Worm (Caenorhabditis elegans) whole organism, L4 larva: ENCODE data around the gene tps-2.
A peak's percentile ranks its signal among the peaks of the same experiment; 100 is the strongest.

Source experiments
- D1046.2 ChIP-seq: fragments of 200-800 bp; sonication (Bioruptor generic); IDR thresholded peaks from 2 replicates; pipeline ENCODE4 v1.3.6; 2022; ENCODE audit warnings: missing genetic modification characterization, missing compliant biosample characterization
- F10B5.3 ChIP-seq: sonication (generic microtip); optimal IDR thresholded peaks from 2 replicates; lab custom pipeline; 2016; ENCODE audit warnings: mild to moderate bottlenecking, missing genetic modification characterization, missing compliant biosample characterization
- F26F4.8 ChIP-seq: fragments of 200-800 bp; sonication (Bioruptor generic); conservative IDR thresholded peaks from 2 replicates; pipeline ENCODE4 v1.3.6; 2022; ENCODE audit warnings: missing genetic modification characterization, missing compliant biosample characterization
- F44E2.7 ChIP-seq: fragments of 200-800 bp; sonication (Bioruptor generic); IDR thresholded peaks from 2 replicates; pipeline ENCODE4 v2.1.2; 2022; ENCODE audit warnings: missing genetic modification characterization, missing compliant biosample characterization
- F49E8.2 ChIP-seq: sonication (generic microtip); optimal IDR thresholded peaks from 2 replicates; lab custom pipeline; 2016; ENCODE audit warnings: missing compliant biosample characterization, mild to moderate bottlenecking, missing genetic modification characterization, borderline replicate concordance
- R02D3.7 ChIP-seq: fragments of 150-350 bp; sonication (generic microtip); optimal IDR thresholded peaks from 3 replicates; lab custom pipeline; 2014; ENCODE audit warnings: missing biosample characterization, missing genetic modification characterization
- T20F7.1 ChIP-seq: fragments of 200-800 bp; sonication (Bioruptor generic); optimal IDR thresholded peaks from 2 replicates; lab custom pipeline; 2018; ENCODE audit warnings: mild to moderate bottlenecking, missing genetic modification characterization, missing compliant biosample characterization
- Y75B8A.6 ChIP-seq: fragments of 200-800 bp; sonication (Bioruptor generic); IDR thresholded peaks from 2 replicates; pipeline ENCODE4 v1.3.6; 2022; ENCODE audit warnings: missing genetic modification reagents, missing genetic modification characterization, missing compliant biosample characterization
- aha-1 ChIP-seq: fragments of 150-350 bp; peaks from one replicate; lab custom pipeline; 2014; ENCODE audit warnings: missing biosample characterization, missing genetic modification characterization
- aly-2 ChIP-seq: sonication (generic microtip); optimal IDR thresholded peaks from 2 replicates; lab custom pipeline; 2018; ENCODE audit warnings: missing biosample characterization, missing genetic modification characterization
- ceh-20 ChIP-seq: fragments of 200-800 bp; sonication (Bioruptor generic); IDR thresholded peaks from 2 replicates; pipeline ENCODE4 v1.3.6; 2022; ENCODE audit warnings: missing genetic modification reagents, missing genetic modification characterization, missing compliant biosample characterization
- ceh-44 ChIP-seq: fragments of 200-800 bp; sonication (Bioruptor generic); IDR thresholded peaks from 2 replicates; pipeline ENCODE4 v1.3.6; 2022; ENCODE audit warnings: missing genetic modification reagents, missing genetic modification characterization, missing compliant biosample characterization
- ceh-82 ChIP-seq: sonication (generic microtip); optimal IDR thresholded peaks from 2 replicates; lab custom pipeline; 2017; ENCODE audit warnings: missing biosample characterization, missing genetic modification characterization
- ces-1 ChIP-seq: fragments of 150-350 bp; sonication (generic microtip); optimal IDR thresholded peaks from 4 replicates; lab custom pipeline; 2014; ENCODE audit warnings: missing biosample characterization, missing genetic modification reagents, missing genetic modification characterization
- cey-2 ChIP-seq: sonication (generic microtip); optimal IDR thresholded peaks from 3 replicates; lab custom pipeline; 2017; ENCODE audit warnings: missing genetic modification characterization, mild to moderate bottlenecking, missing compliant biosample characterization, antibody characterized with exemption, borderline replicate concordance; ENCODE audit not compliant: insufficient read depth
- ctbp-1 ChIP-seq: fragments of 200-800 bp; sonication (Bioruptor generic); IDR thresholded peaks from 2 replicates; pipeline ENCODE4 v1.3.6; 2022; ENCODE audit warnings: missing genetic modification reagents, missing genetic modification characterization, missing compliant biosample characterization
- daf-12 ChIP-seq: fragments of 150-350 bp; optimal IDR thresholded peaks from 2 replicates; lab custom pipeline; 2014; ENCODE audit warnings: missing biosample characterization, missing genetic modification reagents, missing genetic modification characterization
- daf-16 ChIP-seq, 3 experiments: sonication (generic microtip); optimal IDR thresholded peaks; 2 replicates each; lab custom pipeline; 2016 to 2017; ENCODE audit warnings: missing genetic modification characterization in 3 of 3, missing genetic modification reagents in 3 of 3, mild to moderate bottlenecking in 2 of 3, missing compliant biosample characterization in 2 of 3, missing biosample characterization in 1 of 3, moderate library complexity in 1 of 3
- daf-19 ChIP-seq: fragments of 200-800 bp; sonication (Bioruptor generic); conservative IDR thresholded peaks from 2 replicates; pipeline ENCODE4 v1.3.6; 2022; ENCODE audit warnings: missing genetic modification characterization, missing compliant biosample characterization
- dpl-1 ChIP-seq: fragments of 150-350 bp; optimal IDR thresholded peaks from 2 replicates; lab custom pipeline; 2014; ENCODE audit warnings: missing biosample characterization, missing genetic modification reagents, missing genetic modification characterization
- duxl-1 ChIP-seq: sonication (generic microtip); optimal IDR thresholded peaks from 2 replicates; lab custom pipeline; 2016; ENCODE audit warnings: mild to moderate bottlenecking, missing genetic modification characterization, moderate library complexity, missing compliant biosample characterization; ENCODE audit not compliant: poor library complexity
- dve-1 ChIP-seq: sonication (generic microtip); optimal IDR thresholded peaks from 2 replicates; lab custom pipeline; 2017; ENCODE audit warnings: antibody characterized with exemption, mild to moderate bottlenecking, missing genetic modification characterization, missing compliant biosample characterization; ENCODE audit not compliant: insufficient read depth
- fkh-10 ChIP-seq: fragments of 150-350 bp; optimal IDR thresholded peaks from 2 replicates; lab custom pipeline; 2014; ENCODE audit warnings: missing biosample characterization, missing genetic modification reagents, missing genetic modification characterization
- hlh-11 ChIP-seq: fragments of 200-800 bp; sonication (Bioruptor generic); optimal IDR thresholded peaks from 2 replicates; lab custom pipeline; 2018; ENCODE audit warnings: mild to moderate bottlenecking, missing genetic modification characterization, missing compliant biosample characterization
- hmg-1.1 ChIP-seq: fragments of 200-800 bp; sonication (Bioruptor generic); IDR thresholded peaks from 2 replicates; pipeline ENCODE4 v1.3.6; 2022; ENCODE audit warnings: missing genetic modification reagents, missing genetic modification characterization, missing compliant biosample characterization
- lin-13 ChIP-seq: fragments of 150-350 bp; optimal IDR thresholded peaks from 2 replicates; lab custom pipeline; 2014; ENCODE audit warnings: missing biosample characterization, missing genetic modification reagents, missing genetic modification characterization
- lir-3 ChIP-seq: sonication (generic microtip); optimal IDR thresholded peaks from 2 replicates; lab custom pipeline; 2016; ENCODE audit warnings: mild to moderate bottlenecking, missing genetic modification characterization, missing compliant biosample characterization
- lsy-2 ChIP-seq, 2 experiments: fragments of 150-350 bp in 1 of 2; sonication (generic microtip) in 1 of 2; optimal IDR thresholded peaks; 2 replicates each; lab custom pipeline; 2014 to 2017; ENCODE audit warnings: missing biosample characterization in 2 of 2, missing genetic modification characterization in 2 of 2
- madf-5 ChIP-seq, 2 experiments: fragments of 200-800 bp; sonication (Bioruptor generic); IDR thresholded peaks; 2 replicates each; pipeline ENCODE4 v1.3.6; 2022; ENCODE audit warnings: missing compliant biosample characterization in 2 of 2, missing genetic modification characterization in 2 of 2
- madf-9 ChIP-seq: fragments of 200-800 bp; sonication (Bioruptor generic); conservative IDR thresholded peaks from 2 replicates; pipeline ENCODE4 v1.3.6; 2022; ENCODE audit warnings: missing genetic modification reagents, missing genetic modification characterization, missing compliant biosample characterization
- mdl-1 ChIP-seq, 2 experiments: fragments of 150-350 bp in 1 of 2; sonication (generic microtip) in 1 of 2; optimal IDR thresholded peaks; 2 replicates each; lab custom pipeline; 2014 to 2017; ENCODE audit warnings: missing biosample characterization in 2 of 2, missing genetic modification characterization in 2 of 2
- mdt-29 ChIP-seq: fragments of 200-800 bp; sonication (Bioruptor generic); IDR thresholded peaks from 2 replicates; pipeline ENCODE4 v1.3.6; 2022; ENCODE audit warnings: missing genetic modification reagents, missing genetic modification characterization, missing compliant biosample characterization
- mxl-3 ChIP-seq: fragments of 200-800 bp; sonication (Bioruptor generic); optimal IDR thresholded peaks from 2 replicates; lab custom pipeline; 2018; ENCODE audit warnings: mild to moderate bottlenecking, missing genetic modification characterization, missing compliant biosample characterization
- nhr-25 ChIP-seq: sonication (generic microtip); optimal IDR thresholded peaks from 2 replicates; lab custom pipeline; 2017; ENCODE audit warnings: missing genetic modification characterization, mild to moderate bottlenecking, missing compliant biosample characterization, antibody characterized with exemption, moderate library complexity, borderline replicate concordance; ENCODE audit not compliant: insufficient read depth
- nhr-28 ChIP-seq: fragments of 150-350 bp; optimal IDR thresholded peaks from 2 replicates; lab custom pipeline; 2014; ENCODE audit warnings: missing biosample characterization, missing genetic modification characterization
- nhr-42 ChIP-seq: fragments of 200-800 bp; sonication (Bioruptor generic); IDR thresholded peaks from 2 replicates; pipeline ENCODE4 v1.3.6; 2022; ENCODE audit warnings: missing genetic modification characterization, missing compliant biosample characterization
- nhr-48 ChIP-seq: sonication (generic microtip); optimal IDR thresholded peaks from 2 replicates; lab custom pipeline; 2016; ENCODE audit warnings: mild to moderate bottlenecking, missing genetic modification characterization, missing compliant biosample characterization
- nhr-76 ChIP-seq: fragments of 150-350 bp; optimal IDR thresholded peaks from 2 replicates; lab custom pipeline; 2014; ENCODE audit warnings: missing biosample characterization, missing genetic modification characterization
- pha-4 ChIP-seq, 2 experiments: fragments of 150-350 bp in 1 of 2; fragments of 200-800 bp in 1 of 2; sonication (Bioruptor generic) in 1 of 2; IDR thresholded peaks in 1 of 2; optimal IDR thresholded peaks in 1 of 2; 2 replicates each; pipeline versions ENCODE4 v1.3.6 to Lab custom; 2014 to 2022; ENCODE audit warnings: missing genetic modification characterization in 2 of 2, missing genetic modification reagents in 2 of 2, missing biosample characterization in 1 of 2, missing compliant biosample characterization in 1 of 2
- snpc-1.2 ChIP-seq: fragments of 200-800 bp; sonication (Bioruptor generic); IDR thresholded peaks from 2 replicates; pipeline ENCODE4 v1.3.6; 2022; ENCODE audit warnings: missing genetic modification reagents, missing genetic modification characterization, missing compliant biosample characterization
- spr-1 ChIP-seq: sonication (generic microtip); optimal IDR thresholded peaks from 2 replicates; lab custom pipeline; 2016; ENCODE audit warnings: mild to moderate bottlenecking, missing genetic modification characterization, missing compliant biosample characterization
- spr-3 ChIP-seq: fragments of 200-800 bp; sonication (Bioruptor generic); optimal IDR thresholded peaks from 2 replicates; lab custom pipeline; 2018; ENCODE audit warnings: mild to moderate bottlenecking, missing genetic modification characterization, missing compliant biosample characterization
- unc-62 ChIP-seq, 3 experiments: fragments of 150-350 bp in 1 of 3; sonication (generic microtip); optimal IDR thresholded peaks in 2 of 3; peaks in 1 of 3; 1 replicate in 1 of 3; 2 replicates in 2 of 3; lab custom pipeline; 2014 to 2017; ENCODE audit warnings: missing biosample characterization in 3 of 3, missing genetic modification characterization in 3 of 3, missing genetic modification reagents in 3 of 3, missing genotype in 1 of 3
- vab-7 ChIP-seq: fragments of 200-800 bp; sonication (Bioruptor generic); IDR thresholded peaks from 2 replicates; pipeline ENCODE4 v1.3.6; 2022; ENCODE audit warnings: missing genetic modification reagents, missing genetic modification characterization, missing compliant biosample characterization
- zag-1 ChIP-seq: fragments of 150-350 bp; optimal IDR thresholded peaks from 2 replicates; lab custom pipeline; 2014; ENCODE audit warnings: missing biosample characterization, missing genetic modification characterization
- zip-11 ChIP-seq: fragments of 200-800 bp; sonication (Bioruptor generic); IDR thresholded peaks from 2 replicates; pipeline ENCODE4 v1.3.6; 2022; ENCODE audit warnings: missing genetic modification characterization, missing compliant biosample characterization
- ztf-7 ChIP-seq: fragments of 150-350 bp; optimal IDR thresholded peaks from 2 replicates; lab custom pipeline; 2014; ENCODE audit warnings: missing biosample characterization, missing genetic modification characterization

tps-2 gene

ce11 chrII:14597788-14598187 lies 2.9 kb upstream of the tps-2 start:
- TF ChIP-seq daf-16 (GFP tag; optimal IDR thresholded peaks at IDR 0.05; lab: Kevin White, UChicago) (no peak), daf-16 (tag; optimal IDR thresholded peaks at IDR 0.05; lab: Kevin White, UChicago) (peak; percentile 48), hlh-11 (tag; lab: Kevin White, UChicago) (no peak), aly-2 (no peak), aha-1 (peak; percentile 45), mxl-3 (GFP tag; lab: Kevin White, UChicago) (no peak), nhr-28 (tag; lab: Kevin White, UChicago) (peak; percentile 3), zip-11 (GFP tag; lab: Robert Waterston, UW) (no peak), nhr-76 (tag; lab: Kevin White, UChicago) (no peak)

- TF ChIP-seq nhr-42 (GFP tag; lab: Robert Waterston, UW) (peak; percentile 73), vab-7 (GFP tag; lab: Robert Waterston, UW) (no peak), T20F7.1 (GFP tag; lab: Kevin White, UChicago) (no peak), dve-1 (tag; lab: Kevin White, UChicago) (peak; percentile 99), F44E2.7 (no peak), fkh-10 (GFP tag; lab: Kevin White, UChicago) (no peak), spr-1 (tag; lab: Kevin White, UChicago) (no peak), mdl-1 (tag; optimal IDR thresholded peaks at IDR 0.05; lab: Kevin White, UChicago) (peak in 1 of 2 experiments; percentile 75), daf-19 (GFP tag; lab: Robert Waterston, UW) (no peak), cey-2 (tag; lab: Kevin White, UChicago) (no peak), hmg-1.1 (GFP tag; lab: Robert Waterston, UW) (peak; percentile 59), duxl-1 (tag; lab: Kevin White, UChicago) (no peak), spr-3 (GFP tag; lab: Kevin White, UChicago) (no peak), madf-9 (GFP tag; lab: Robert Waterston, UW) (no peak), D1046.2 (GFP tag; lab: Robert Waterston, UW) (no peak), ceh-20 (GFP tag; lab: Robert Waterston, UW) (no peak), pha-4 (GFP tag; IDR thresholded peaks at IDR 0.05; lab: Robert Waterston, UW) (peak; percentile 23; the same call in 1 of the 2 replicates), pha-4 (tag; optimal IDR thresholded peaks at IDR 0.05; lab: Kevin White, UChicago) (no peak), Y75B8A.6 (GFP tag; lab: Robert Waterston, UW) (no peak), daf-16 (GFP tag; optimal IDR thresholded peaks at IDR 0.05; lab: Kevin White, UChicago) (peak; percentile 13 to 74), daf-16 (tag; optimal IDR thresholded peaks at IDR 0.05; lab: Kevin White, UChicago) (peak; percentile 90), mdt-29 (peak; percentile 92), ceh-44 (GFP tag; lab: Robert Waterston, UW) (no peak), F49E8.2 (tag; lab: Kevin White, UChicago) (no peak), nhr-48 (peak; percentile 68), lir-3 (no peak), ceh-82 (tag; lab: Kevin White, UChicago) (no peak), daf-12 (tag; lab: Kevin White, UChicago) (no peak), nhr-28 (tag; lab: Kevin White, UChicago) (peak; percentile 81), mxl-3 (GFP tag; lab: Kevin White, UChicago) (no peak), ces-1 (GFP tag; lab: Kevin White, UChicago) (no peak), unc-62 (GFP tag; optimal IDR thresholded peaks at IDR 0.05 in 1 of 2; lab: Kevin White, UChicago) (peak in 1 of 2 experiments; percentile 59), unc-62 (tag; optimal IDR thresholded peaks at IDR 0.05; lab: Kevin White, UChicago) (no peak), F10B5.3 (tag; lab: Kevin White, UChicago) (no peak), zag-1 (tag; lab: Kevin White, UChicago) (no peak), R02D3.7 (tag; lab: Kevin White, UChicago) (no peak), lin-13 (GFP tag; lab: Kevin White, UChicago) (peak; percentile 37), ctbp-1 (GFP tag; lab: Robert Waterston, UW) (no peak), lsy-2 (tag; optimal IDR thresholded peaks at IDR 0.05; lab: Kevin White, UChicago) (peak in 1 of 2 experiments; percentile 86), dpl-1 (GFP tag; lab: Kevin White, UChicago) (peak; percentile 21), nhr-25 (no peak), ztf-7 (tag; lab: Kevin White, UChicago) (no peak), F26F4.8 (GFP tag; lab: Robert Waterston, UW) (no peak), snpc-1.2 (no peak), madf-5 (GFP tag; IDR thresholded peaks at IDR 0.05; lab: Robert Waterston, UW) (no peak)
Measured at ce11 chrII:14598367-14598766, 2.3 kb upstream of the tps-2 start.
